Fruit fly (Drosophila melanogaster) whole organism, embryonic: ENCODE results near the gene bib.

ENCODE experiments used
- Atf6 ChIP-seq: fragments of 200-800 bp; sonication (Bioruptor generic); IDR thresholded peaks from 2 replicates; pipeline ENCODE4 v1.3.6; 2022; ENCODE audit warnings: missing biosample characterization, missing genetic modification characterization
- CG10543 ChIP-seq: fragments of 200-800 bp; sonication (Bioruptor generic); optimal IDR thresholded peaks from 3 replicates; lab custom pipeline; 2017; ENCODE audit warnings: missing biosample characterization, mild to moderate bottlenecking, missing genetic modification characterization, moderate library complexity
- CG12071 ChIP-seq: fragments of 200-800 bp; sonication (Bioruptor generic); optimal IDR thresholded peaks from 3 replicates; lab custom pipeline; 2018; ENCODE audit warnings: missing biosample characterization, mild to moderate bottlenecking, missing genetic modification characterization
- CG12155 ChIP-seq: fragments of 200-800 bp; sonication (Bioruptor generic); optimal IDR thresholded peaks from 3 replicates; lab custom pipeline; 2016; ENCODE audit warnings: missing biosample characterization, missing genetic modification characterization
- CG12659 ChIP-seq: fragments of 200-800 bp; sonication (Bioruptor generic); optimal IDR thresholded peaks from 3 replicates; lab custom pipeline; 2017; ENCODE audit warnings: mild to moderate bottlenecking, missing biosample characterization, missing genetic modification reagents, missing genetic modification characterization
- CG13296 ChIP-seq: fragments of 200-800 bp; sonication (Bioruptor generic); optimal IDR thresholded peaks from 3 replicates; lab custom pipeline; 2018; ENCODE audit warnings: missing biosample characterization, mild to moderate bottlenecking, missing genetic modification characterization
- CG13894 ChIP-seq: fragments of 200-800 bp; sonication (Bioruptor generic); optimal IDR thresholded peaks from 3 replicates; lab custom pipeline; 2018; ENCODE audit warnings: missing biosample characterization, mild to moderate bottlenecking, missing genetic modification characterization, moderate library complexity
- CG14965 ChIP-seq: fragments of 200-800 bp; sonication (Bioruptor generic); optimal IDR thresholded peaks from 2 replicates; lab custom pipeline; 2016; ENCODE audit warnings: missing biosample characterization, missing genetic modification characterization, borderline replicate concordance
- CG15514 ChIP-seq: fragments of 200-800 bp; sonication (Bioruptor generic); optimal IDR thresholded peaks from 3 replicates; lab custom pipeline; 2017; ENCODE audit warnings: missing biosample characterization, missing genetic modification characterization, mild to moderate bottlenecking, moderate library complexity, missing genetic modification reagents
- CG1603 ChIP-seq: fragments of 200-800 bp; sonication (Bioruptor generic); optimal IDR thresholded peaks from 2 replicates; lab custom pipeline; 2019; ENCODE audit warnings: missing biosample characterization, mild to moderate bottlenecking, missing genetic modification characterization, moderate library complexity
- CG1647 ChIP-seq: fragments of 200-800 bp; sonication (Bioruptor generic); optimal IDR thresholded peaks from 3 replicates; lab custom pipeline; 2016; ENCODE audit warnings: missing biosample characterization, missing genetic modification characterization
- CG17361 ChIP-seq: fragments of 200-800 bp; sonication (Bioruptor generic); IDR thresholded peaks from 3 replicates; pipeline ENCODE4 v1.3.6; 2022; ENCODE audit warnings: missing biosample characterization, missing genetic modification characterization
- CG18599 ChIP-seq: fragments of 200-800 bp; sonication (Bioruptor generic); optimal IDR thresholded peaks from 3 replicates; lab custom pipeline; 2017; ENCODE audit warnings: missing biosample characterization, missing genetic modification characterization, mild to moderate bottlenecking, moderate library complexity, missing genetic modification reagents
- CG31365 ChIP-seq: fragments of 200-800 bp; sonication (Bioruptor generic); optimal IDR thresholded peaks from 2 replicates; lab custom pipeline; 2018; ENCODE audit warnings: missing biosample characterization, mild to moderate bottlenecking, missing genetic modification characterization
- CG32532 ChIP-seq: fragments of 200-800 bp; sonication (Bioruptor generic); IDR thresholded peaks from 2 replicates; pipeline ENCODE4 v1.3.6; 2022; ENCODE audit warnings: missing biosample characterization, missing genetic modification characterization
- CG3281 ChIP-seq: fragments of 200-800 bp; sonication (Bioruptor generic); optimal IDR thresholded peaks from 3 replicates; lab custom pipeline; 2017; ENCODE audit warnings: missing biosample characterization, mild to moderate bottlenecking, missing genetic modification characterization
- CG34376 ChIP-seq: fragments of 200-800 bp; sonication (Bioruptor generic); optimal IDR thresholded peaks from 2 replicates; lab custom pipeline; 2018; ENCODE audit warnings: missing biosample characterization, mild to moderate bottlenecking, missing genetic modification characterization
- CG4617 ChIP-seq: fragments of 200-800 bp; sonication (Bioruptor generic); optimal IDR thresholded peaks from 3 replicates; lab custom pipeline; 2016; ENCODE audit warnings: missing biosample characterization, missing genetic modification characterization, borderline replicate concordance
- CG4730 ChIP-seq: fragments of 200-800 bp; sonication (Bioruptor generic); IDR thresholded peaks from 2 replicates; pipeline ENCODE4 v1.3.6; 2022; ENCODE audit warnings: missing biosample characterization, missing genetic modification characterization
- CG6813 ChIP-seq: fragments of 200-800 bp; sonication (Bioruptor generic); optimal IDR thresholded peaks from 2 replicates; lab custom pipeline; 2017; ENCODE audit warnings: missing biosample characterization, missing genetic modification characterization, mild to moderate bottlenecking, moderate library complexity, missing genetic modification reagents
- CG7839 ChIP-seq: fragments of 200-800 bp; sonication (Bioruptor generic); optimal IDR thresholded peaks from 3 replicates; lab custom pipeline; 2018; ENCODE audit warnings: missing biosample characterization, mild to moderate bottlenecking, missing genetic modification characterization, moderate library complexity
- CG8290 ChIP-seq, 3 experiments: fragments of 200-800 bp; sonication (Bioruptor generic); optimal IDR thresholded peaks; 2 replicates each; lab custom pipeline; 2016 to 2019; ENCODE audit warnings: missing biosample characterization in 3 of 3, missing genetic modification characterization in 3 of 3, mild to moderate bottlenecking in 2 of 3, moderate library complexity in 1 of 3
- Deaf1 ChIP-seq: fragments of 200-800 bp; optimal IDR thresholded peaks from 3 replicates; lab custom pipeline; 2019; ENCODE audit warnings: missing biosample characterization, mild to moderate bottlenecking, missing genetic modification characterization, moderate library complexity
- Doc2 ChIP-seq: fragments of 200-800 bp; sonication (Bioruptor generic); IDR thresholded peaks from 2 replicates; pipeline ENCODE4 v1.3.6; 2022; ENCODE audit warnings: missing biosample characterization, missing genetic modification characterization
- Dref ChIP-seq: fragments of 200-800 bp; sonication (Bioruptor generic); IDR thresholded peaks from 2 replicates; pipeline ENCODE4 v1.3.6; 2022; ENCODE audit warnings: missing biosample characterization, missing genetic modification characterization
- E2f2 ChIP-seq: fragments of 200-800 bp; sonication (Bioruptor generic); IDR thresholded peaks from 2 replicates; pipeline ENCODE4 v1.3.6; 2022; ENCODE audit warnings: missing biosample characterization, missing genetic modification characterization
- Fer1 ChIP-seq: fragments of 200-800 bp; sonication (Bioruptor generic); optimal IDR thresholded peaks from 2 replicates; lab custom pipeline; 2017; ENCODE audit warnings: missing biosample characterization, mild to moderate bottlenecking, missing genetic modification characterization
- Meics ChIP-seq: fragments of 200-800 bp; sonication (Bioruptor generic); optimal IDR thresholded peaks from 2 replicates; lab custom pipeline; 2017; ENCODE audit warnings: missing biosample characterization, mild to moderate bottlenecking, missing genetic modification characterization
- PHDP ChIP-seq: fragments of 200-800 bp; sonication (Bioruptor generic); optimal IDR thresholded peaks from 3 replicates; lab custom pipeline; 2018; ENCODE audit warnings: missing biosample characterization, mild to moderate bottlenecking, missing genetic modification characterization, moderate library complexity
- Ptx1 ChIP-seq: fragments of 200-800 bp; sonication (Bioruptor generic); IDR thresholded peaks from 2 replicates; pipeline ENCODE4 v1.3.6; 2022; ENCODE audit warnings: missing biosample characterization, missing genetic modification characterization
- Side ChIP-seq: fragments of 200-800 bp; sonication (Bioruptor generic); optimal IDR thresholded peaks from 2 replicates; lab custom pipeline; 2016; ENCODE audit warnings: missing biosample characterization, missing genetic modification characterization
- Sry-δ ChIP-seq: fragments of 200-800 bp; sonication (Bioruptor generic); optimal IDR thresholded peaks from 2 replicates; lab custom pipeline; 2016; ENCODE audit warnings: missing biosample characterization, missing genetic modification characterization
- Xbp1 ChIP-seq: fragments of 200-800 bp; sonication (Bioruptor generic); optimal IDR thresholded peaks from 3 replicates; lab custom pipeline; 2016; ENCODE audit warnings: missing biosample characterization, mild to moderate bottlenecking, missing genetic modification characterization
- caup ChIP-seq: fragments of 200-800 bp; sonication (Bioruptor generic); optimal IDR thresholded peaks from 3 replicates; lab custom pipeline; 2017; ENCODE audit warnings: missing biosample characterization, mild to moderate bottlenecking, missing genetic modification characterization, moderate library complexity; ENCODE audit not compliant: severe bottlenecking
- exex ChIP-seq: fragments of 200-800 bp; sonication (Bioruptor generic); optimal IDR thresholded peaks from 4 replicates; lab custom pipeline; 2018; ENCODE audit warnings: missing biosample characterization, mild to moderate bottlenecking, missing genetic modification characterization, moderate library complexity
- ftz-f1 ChIP-seq: fragments of 200-800 bp; sonication (Bioruptor generic); optimal IDR thresholded peaks from 2 replicates; lab custom pipeline; 2016; ENCODE audit warnings: missing biosample characterization, missing genetic modification characterization
- fu2 ChIP-seq: fragments of 200-800 bp; sonication (Bioruptor generic); optimal IDR thresholded peaks from 2 replicates; lab custom pipeline; 2016; ENCODE audit warnings: missing biosample characterization, missing genetic modification characterization
- her ChIP-seq: fragments of 200-800 bp; sonication (Bioruptor generic); optimal IDR thresholded peaks from 2 replicates; lab custom pipeline; 2016; ENCODE audit warnings: missing biosample characterization, missing genetic modification characterization
- kay ChIP-seq: fragments of 200-800 bp; sonication (Bioruptor generic); optimal IDR thresholded peaks from 2 replicates; lab custom pipeline; 2016; ENCODE audit warnings: missing biosample characterization, missing genetic modification characterization
- lab ChIP-seq: fragments of 200-800 bp; sonication (Bioruptor generic); optimal IDR thresholded peaks from 3 replicates; lab custom pipeline; 2017; ENCODE audit warnings: missing biosample characterization, missing genetic modification characterization, mild to moderate bottlenecking, moderate library complexity, missing genetic modification reagents
- maf-S ChIP-seq: fragments of 200-800 bp; sonication (Bioruptor generic); optimal IDR thresholded peaks from 2 replicates; lab custom pipeline; 2016; ENCODE audit warnings: missing biosample characterization, missing genetic modification characterization
- mam ChIP-seq: fragments of 200-800 bp; sonication (Bioruptor generic); optimal IDR thresholded peaks from 3 replicates; lab custom pipeline; 2016; ENCODE audit warnings: missing biosample characterization, missing genetic modification characterization
- mirr ChIP-seq: fragments of 200-800 bp; sonication (Bioruptor generic); optimal IDR thresholded peaks from 3 replicates; lab custom pipeline; 2018; ENCODE audit warnings: missing biosample characterization, mild to moderate bottlenecking, missing genetic modification characterization
- rib ChIP-seq: fragments of 200-800 bp; sonication (Bioruptor generic); IDR thresholded peaks from 2 replicates; pipeline ENCODE4 v1.3.6; 2022; ENCODE audit warnings: missing biosample characterization, missing genetic modification characterization
- row ChIP-seq: fragments of 200-800 bp; sonication (Bioruptor generic); IDR thresholded peaks from 3 replicates; pipeline ENCODE4 v1.3.6; 2022; ENCODE audit warnings: missing biosample characterization, missing genetic modification characterization
- schlank ChIP-seq: fragments of 200-800 bp; sonication (Bioruptor generic); optimal IDR thresholded peaks from 2 replicates; lab custom pipeline; 2018; ENCODE audit warnings: missing biosample characterization, mild to moderate bottlenecking, missing genetic modification characterization
- sob ChIP-seq: fragments of 200-800 bp; sonication (Bioruptor generic); IDR thresholded peaks from 2 replicates; pipeline ENCODE4 v1.3.6; 2022; ENCODE audit warnings: missing biosample characterization, missing genetic modification characterization
- sug ChIP-seq: fragments of 200-800 bp; optimal IDR thresholded peaks from 2 replicates; lab custom pipeline; 2019; ENCODE audit warnings: missing biosample characterization, mild to moderate bottlenecking, missing genetic modification characterization, moderate library complexity
- tup ChIP-seq: fragments of 200-800 bp; sonication (Bioruptor generic); optimal IDR thresholded peaks from 2 replicates; lab custom pipeline; 2016; ENCODE audit warnings: missing biosample characterization, mild to moderate bottlenecking, missing genetic modification characterization, moderate library complexity
- zfh2 ChIP-seq: fragments of 200-800 bp; sonication (Bioruptor generic); optimal IDR thresholded peaks from 2 replicates; lab custom pipeline; 2016; ENCODE audit warnings: missing biosample characterization, missing genetic modification characterization

The bib gene

DNA sequence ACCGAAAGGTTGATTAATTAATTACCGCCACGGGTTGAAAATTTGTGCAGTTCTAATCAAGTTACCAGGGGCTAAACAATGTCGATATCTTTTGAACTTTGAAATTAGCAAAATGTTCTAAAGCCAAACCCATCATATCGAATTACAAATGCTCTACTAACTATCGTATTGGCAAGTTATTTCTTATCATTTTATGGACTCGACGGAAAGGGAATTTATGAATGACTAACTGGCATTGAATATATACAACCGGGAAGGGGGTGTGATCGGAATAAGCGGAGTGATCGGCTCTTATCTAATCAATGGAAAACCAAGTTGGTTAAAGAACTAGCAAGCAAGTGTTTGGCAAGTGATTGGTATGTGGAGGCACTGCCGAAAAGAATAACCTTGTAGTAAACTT is 40.9 kb upstream of the bib start (continued):
- TF ChIP-seq CG10543 = peak; percentile 52
- TF ChIP-seq tup (GFP tag; lab: Kevin White, UChicago) = no peak
- peak; percentile 15 for TF ChIP-seq CG15514 (GFP tag; lab: Kevin White, UChicago)
- no peak for TF ChIP-seq Doc2
- TF ChIP-seq ftz-f1 (GFP tag; lab: Kevin White, UChicago) = peak; percentile 39
- peak; percentile 84 for TF ChIP-seq CG34376 (GFP tag; lab: Kevin White, UChicago)
- TF ChIP-seq CG4617 = no peak
- TF ChIP-seq E2f2 = no peak
- no peak for TF ChIP-seq Sry-δ
- TF ChIP-seq Fer1 (GFP tag; lab: Kevin White, UChicago) = peak; percentile 32
- peak; percentile 3 for TF ChIP-seq PHDP (tag; lab: Kevin White, UChicago)
- TF ChIP-seq CG12071 (GFP tag; lab: Kevin White, UChicago) = peak; percentile 8
- no peak for TF ChIP-seq CG1647 (GFP tag; lab: Kevin White, UChicago)
- TF ChIP-seq CG18599 (GFP tag; lab: Kevin White, UChicago) = peak; percentile 67
- TF ChIP-seq CG6813 = peak; percentile 26
- TF ChIP-seq caup (GFP tag; lab: Kevin White, UChicago) = peak; percentile 65
- peak; percentile 9 for TF ChIP-seq CG13894 (tag; lab: Kevin White, UChicago)
- TF ChIP-seq exex (tag; lab: Kevin White, UChicago) = peak; percentile 97
- TF ChIP-seq CG14965 (GFP tag; lab: Kevin White, UChicago) = no peak
- peak; percentile 50 for TF ChIP-seq mam (GFP tag; lab: Kevin White, UChicago)
- TF ChIP-seq CG31365 (tag; lab: Kevin White, UChicago) = peak; percentile 29
- peak; percentile 3 for TF ChIP-seq maf-S (GFP tag; lab: Kevin White, UChicago)
- TF ChIP-seq CG12155 (GFP tag; lab: Kevin White, UChicago) = peak; percentile 10
- peak; percentile 22 for TF ChIP-seq CG1603
- TF ChIP-seq kay (GFP tag; lab: Kevin White, UChicago) = peak; percentile 56
- no peak for TF ChIP-seq Side (GFP tag; lab: Kevin White, UChicago)
- peak; percentile 39 for TF ChIP-seq Deaf1 (tag; lab: Kevin White, UChicago)
- no peak for TF ChIP-seq Xbp1 (GFP tag; lab: Kevin White, UChicago)
- TF ChIP-seq her (GFP tag; lab: Kevin White, UChicago) = peak; percentile 18
- no peak for TF ChIP-seq Dref (GFP tag; lab: Robert Waterston, UW)
- TF ChIP-seq CG7839 = peak; percentile 14
- no peak for TF ChIP-seq CG17361 (GFP tag; lab: Robert Waterston, UW)
- TF ChIP-seq CG4730 (GFP tag; lab: Robert Waterston, UW) = no peak
- peak; percentile 75 for TF ChIP-seq sug (tag; lab: Kevin White, UChicago)
- TF ChIP-seq rib (GFP tag; lab: Robert Waterston, UW) = peak; percentile 73
- TF ChIP-seq Ptx1 (GFP tag; lab: Robert Waterston, UW) = 0 out of 2 replicates have a peak, but pooled peaks have one; percentile 13
- peak; percentile 99 for TF ChIP-seq mirr (GFP tag; lab: Kevin White, UChicago)
- peak; percentile 86 for TF ChIP-seq lab (GFP tag; lab: Kevin White, UChicago)
- peak; percentile 76 for TF ChIP-seq row (GFP tag; lab: Robert Waterston, UW)
- TF ChIP-seq CG3281 (GFP tag; lab: Kevin White, UChicago) = peak; percentile 2
- no peak for TF ChIP-seq zfh2
- peak; percentile 8 for TF ChIP-seq CG12659 (GFP tag; lab: Kevin White, UChicago)
- peak; percentile 48 for TF ChIP-seq schlank (tag; lab: Kevin White, UChicago)
- TF ChIP-seq fu2 (GFP tag; lab: Kevin White, UChicago) = no peak
- peak; percentile 31 for TF ChIP-seq Meics (GFP tag; lab: Kevin White, UChicago)
- TF ChIP-seq Atf6 (GFP tag; lab: Robert Waterston, UW) = peak; percentile 62; the same call in 1 of the 2 replicates
- peak; percentile 30 for TF ChIP-seq CG13296 (GFP tag; lab: Kevin White, UChicago)
- 0 out of 2 replicates have a peak, but pooled peaks have one; percentile 16 for TF ChIP-seq sob (GFP tag; lab: Robert Waterston, UW)
- TF ChIP-seq CG8290 (GFP tag; optimal IDR thresholded peaks at IDR 0.05; lab: Kevin White, UChicago) = no peak
- TF ChIP-seq CG8290 (tag; optimal IDR thresholded peaks at IDR 0.05; lab: Kevin White, UChicago) = peak in 1 of 2 experiments; percentile 85
- peak; percentile 48; the same call in 1 of the 2 replicates for TF ChIP-seq CG32532
